Fruit fly (Drosophila melanogaster): Measurements from ENCODE around the gene e.

dm6 chr3R:21206802-21207238 lies 30.2 kb downstream of the e start:
- TF ChIP-seq Snoo (tag; optimal IDR thresholded peaks at IDR 0.05), result no peak
- no peak for TF ChIP-seq CG17806 (tag; optimal IDR thresholded peaks at IDR 0.05)
- TF ChIP-seq Ets98B (GFP tag; IDR thresholded peaks at IDR 0.05), result no peak
- no peak for TF ChIP-seq Pif1B (GFP tag; optimal IDR thresholded peaks at IDR 0.05)
- no peak for TF ChIP-seq rn (GFP tag; IDR thresholded peaks at IDR 0.05)
- no peak for TF ChIP-seq CG9948 (tag; optimal IDR thresholded peaks at IDR 0.05)
- TF ChIP-seq CG34367 (tag; optimal IDR thresholded peaks at IDR 0.05), result no peak
- TF ChIP-seq EcR (GFP tag; optimal IDR thresholded peaks at IDR 0.05), result no peak
- no peak for TF ChIP-seq CG15710 (tag; optimal IDR thresholded peaks at IDR 0.05)
- TF ChIP-seq CG12605 (GFP tag; IDR thresholded peaks at IDR 0.05), result no peak

Data from whole organism, pupa.